Fruit fly (Drosophila melanogaster): ENCODE data around the gene CG32277.

CG32277 gene

dm6 chr3L:3240597-3241367, 35.5 kb upstream of the CG32277 start (continued):
- TF ChIP-seq sc (optimal IDR thresholded peaks at IDR 0.05) (no peak), sc (GFP tag; optimal IDR thresholded peaks at IDR 0.05) (peak; percentile 4), row (GFP tag; IDR thresholded peaks at IDR 0.05) (peak; percentile 25; the same call in 2 of the 3 replicates), CG10979 (tag; optimal IDR thresholded peaks at IDR 0.05) (peak; percentile 34), CG18476 (GFP tag; optimal IDR thresholded peaks at IDR 0.05) (no peak), Blimp-1 (GFP tag; optimal IDR thresholded peaks at IDR 0.05) (peak; percentile 15), Sox102F (GFP tag; optimal IDR thresholded peaks at IDR 0.05) (peak; percentile 70), Abd-B (GFP tag; optimal IDR thresholded peaks at IDR 0.05) (no peak), Ets65A (GFP tag) (peak; percentile 25), D19A (tag; optimal IDR thresholded peaks at IDR 0.05) (peak; percentile 0), salm (tag; optimal IDR thresholded peaks at IDR 0.05) (no peak), CG10209 (GFP tag; optimal IDR thresholded peaks at IDR 0.05) (peak; percentile 12), CG11560 (tag; IDR thresholded peaks at IDR 0.05) (no peak), CG34422 (GFP tag; IDR thresholded peaks at IDR 0.05) (no peak), CG8388 (GFP tag; optimal IDR thresholded peaks at IDR 0.05) (peak; percentile 30), lbe (GFP tag; optimal IDR thresholded peaks at IDR 0.05) (peak; percentile 94), yki (optimal IDR thresholded peaks at IDR 0.05) (no peak), bsh (GFP tag; optimal IDR thresholded peaks at IDR 0.05) (peak; percentile 66 to 92), vvl (GFP tag; IDR thresholded peaks at IDR 0.05) (peak; percentile 26; the same call in 1 of the 2 replicates), tna (GFP tag; IDR thresholded peaks at IDR 0.05; ENCODE audit: partially characterized antibody) (no peak), Opbp (GFP tag; IDR thresholded peaks at IDR 0.05; ENCODE audit: partially characterized antibody) (no peak), lola (GFP tag; optimal IDR thresholded peaks at IDR 0.05) (peak in 1 of 3 experiments; percentile 37), CG11696 (GFP tag; IDR thresholded peaks at IDR 0.05) (no peak), fd96Cb (tag; optimal IDR thresholded peaks at IDR 0.05) (peak; percentile 38), Trl (optimal IDR thresholded peaks at IDR 0.05) (no peak), Trl (GFP tag; optimal IDR thresholded peaks at IDR 0.05) (no peak), aop (GFP tag; IDR thresholded peaks at IDR 0.05) (no peak), CG14441 (GFP tag; IDR thresholded peaks at IDR 0.05) (peak; percentile 18; the same call in 1 of the 2 replicates), ci (GFP tag; IDR thresholded peaks at IDR 0.05) (0 out of 3 replicates have a peak, but pooled peaks have one; percentile 43), Hsf (GFP tag; optimal IDR thresholded peaks at IDR 0.05) (no peak), bab2 (GFP tag; optimal IDR thresholded peaks at IDR 0.05) (no peak), CG15601 (tag; optimal IDR thresholded peaks at IDR 0.05) (peak; percentile 36), CG10147 (GFP tag; optimal IDR thresholded peaks at IDR 0.05) (no peak), Nf-YB (GFP tag; optimal IDR thresholded peaks at IDR 0.05) (peak; percentile 24), her (GFP tag; optimal IDR thresholded peaks at IDR 0.05) (no peak), CG12391 (tag; optimal IDR thresholded peaks at IDR 0.05) (peak; percentile 48), ATbp (GFP tag; optimal IDR thresholded peaks at IDR 0.05) (peak; percentile 21), NFAT (GFP tag; IDR thresholded peaks at IDR 0.05) (no peak), CG7839 (tag; optimal IDR thresholded peaks at IDR 0.05) (peak; percentile 32), phol (tag; optimal IDR thresholded peaks at IDR 0.05) (peak; percentile 34), Oli (tag; optimal IDR thresholded peaks at IDR 0.05) (peak; percentile 51), ftz-f1 (GFP tag; optimal IDR thresholded peaks at IDR 0.05) (no peak), tin (GFP tag; optimal IDR thresholded peaks at IDR 0.05) (no peak), crp (GFP tag; optimal IDR thresholded peaks at IDR 0.05) (no peak), CG17361 (GFP tag; IDR thresholded peaks at IDR 0.05) (0 out of 3 replicates have a peak, but pooled peaks have one; percentile 32), CG13424 (tag; optimal IDR thresholded peaks at IDR 0.05) (peak; percentile 40), Eip74EF (GFP tag; optimal IDR thresholded peaks at IDR 0.05) (peak in 1 of 2 experiments; percentile 34), CG10267 (tag; optimal IDR thresholded peaks at IDR 0.05) (peak; percentile 5)

Measured in whole organism, embryonic.